Worm (Caenorhabditis elegans): ENCODE data around the gene srd-10.

DNA sequence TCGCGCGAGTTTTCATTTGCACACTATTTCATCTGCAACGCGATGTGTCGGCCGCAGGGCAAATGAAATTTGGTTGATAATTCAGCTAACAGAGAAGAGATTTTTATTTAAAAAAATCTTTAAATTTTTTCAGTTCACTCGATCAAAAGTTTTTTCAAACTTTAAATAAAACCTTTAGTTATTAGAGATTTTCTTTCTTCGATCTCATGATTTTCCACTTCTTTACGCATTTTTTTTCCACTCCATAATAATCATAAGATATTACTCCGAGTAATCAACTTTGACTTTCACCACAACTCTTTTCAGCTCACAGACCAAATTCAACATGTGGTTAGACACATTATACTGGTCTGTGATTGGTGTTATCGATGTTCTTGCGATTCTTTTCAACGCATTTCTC, at the start of gene srd-10:
- no peak for TF ChIP-seq mep-1 (tag; optimal IDR thresholded peaks at IDR 0.05)
- TF ChIP-seq lsy-2 (tag; optimal IDR thresholded peaks at IDR 0.05), result no peak
- no peak for TF ChIP-seq ces-1 (GFP tag; optimal IDR thresholded peaks at IDR 0.05)
- no peak for TF ChIP-seq snpc-4 (tag; optimal IDR thresholded peaks at IDR 0.05)
